Worm (Caenorhabditis elegans) whole organism, early embryonic: Measurements from ENCODE around the gene C15C8.6.

Experiments
- B0310.2 ChIP-seq: sonication (generic microtip); optimal IDR thresholded peaks from 2 replicates; lab custom pipeline; 2016; ENCODE audit warnings: mild to moderate bottlenecking, missing genetic modification characterization, missing compliant biosample characterization
- F13C5.2 ChIP-seq: sonication (generic microtip); optimal IDR thresholded peaks from 2 replicates; lab custom pipeline; 2017; ENCODE audit warnings: mild to moderate bottlenecking, missing genetic modification characterization, inconsistent platforms, missing compliant biosample characterization
- ama-1 ChIP-seq: fragments of 150-350 bp; optimal IDR thresholded peaks from 2 replicates; lab custom pipeline; 2014
- ceh-36 ChIP-seq: sonication (generic microtip); optimal IDR thresholded peaks from 2 replicates; lab custom pipeline; 2016; ENCODE audit warnings: missing genetic modification characterization, inconsistent platforms, missing compliant biosample characterization
- ets-7 ChIP-seq: sonication (generic microtip); optimal IDR thresholded peaks from 2 replicates; lab custom pipeline; 2016; ENCODE audit warnings: missing genotype, missing genetic modification characterization, missing compliant biosample characterization
- flt-1 ChIP-seq: fragments of 200-800 bp; sonication (Bioruptor generic); IDR thresholded peaks from 2 replicates; pipeline ENCODE4 v1.3.6; 2022; ENCODE audit warnings: missing genetic modification characterization, missing compliant biosample characterization
- hmbx-1 ChIP-seq: sonication (generic microtip); optimal IDR thresholded peaks from 2 replicates; lab custom pipeline; 2016; ENCODE audit warnings: mild to moderate bottlenecking, missing genetic modification characterization, missing compliant biosample characterization
- hmg-4 ChIP-seq: fragments of 200-800 bp; sonication (Bioruptor generic); optimal IDR thresholded peaks from 2 replicates; lab custom pipeline; 2018; ENCODE audit warnings: mild to moderate bottlenecking, missing genetic modification characterization, missing compliant biosample characterization
- hnd-1 ChIP-seq: sonication (generic microtip); optimal IDR thresholded peaks from 2 replicates; lab custom pipeline; 2016; ENCODE audit warnings: missing genetic modification characterization, missing compliant biosample characterization
- sea-1 ChIP-seq: fragments of 200-800 bp; sonication (Bioruptor generic); conservative IDR thresholded peaks from 2 replicates; pipeline ENCODE4 v1.3.6; 2022; ENCODE audit warnings: missing genetic modification characterization, missing compliant biosample characterization
- tbx-11 ChIP-seq: fragments of 200-800 bp; sonication (Bioruptor generic); IDR thresholded peaks from 2 replicates; pipeline ENCODE4 v1.3.6; 2022; ENCODE audit warnings: missing genetic modification characterization, missing compliant biosample characterization

ce11 chrV:12795196-12795595 is 43.9 kb upstream of the C15C8.6 start, which contains the start of gene ugt-4:
- TF ChIP-seq tbx-11 (no peak), flt-1 (no peak), B0310.2 (tag; lab: Kevin White, UChicago) (no peak), ama-1 (lab: Kevin White, UChicago) (no peak), ceh-36 (no peak), sea-1 (no peak), F13C5.2 (tag; lab: Kevin White, UChicago) (no peak), hmbx-1 (no peak), ets-7 (tag; lab: Kevin White, UChicago) (no peak), hnd-1 (tag; lab: Kevin White, UChicago) (no peak), hmg-4 (GFP tag; lab: Kevin White, UChicago) (no peak)
